Fruit fly (Drosophila melanogaster) whole organism, embryonic: Measurements from ENCODE around the gene CG9747.
A peak's percentile ranks its signal among the peaks of the same experiment; 100 is the strongest.

Source experiments
- ATbp ChIP-seq: fragments of 200-800 bp; sonication (Bioruptor generic); optimal IDR thresholded peaks from 2 replicates; lab custom pipeline; 2017; ENCODE audit warnings: missing biosample characterization, mild to moderate bottlenecking, missing genetic modification characterization, missing genetic modification reagents
- Atf6 ChIP-seq: fragments of 200-800 bp; sonication (Bioruptor generic); IDR thresholded peaks from 2 replicates; pipeline ENCODE4 v1.3.6; 2022; ENCODE audit warnings: missing biosample characterization, missing genetic modification characterization
- CG11695 ChIP-seq: fragments of 200-800 bp; sonication (Bioruptor generic); IDR thresholded peaks from 3 replicates; pipeline ENCODE4 v1.3.6; 2022; ENCODE audit warnings: missing biosample characterization, missing genetic modification characterization
- CG1233 ChIP-seq: fragments of 200-800 bp; sonication (Bioruptor generic); optimal IDR thresholded peaks from 4 replicates; lab custom pipeline; 2018; ENCODE audit warnings: missing biosample characterization, mild to moderate bottlenecking, missing genetic modification characterization
- CG12391 ChIP-seq: fragments of 200-800 bp; sonication (Bioruptor generic); optimal IDR thresholded peaks from 3 replicates; lab custom pipeline; 2018; ENCODE audit warnings: missing biosample characterization, mild to moderate bottlenecking, missing genetic modification characterization, moderate library complexity
- CG12769 ChIP-seq: fragments of 200-800 bp; sonication (Bioruptor generic); optimal IDR thresholded peaks from 2 replicates; lab custom pipeline; 2019; ENCODE audit warnings: missing biosample characterization, mild to moderate bottlenecking, missing genetic modification characterization, moderate library complexity
- CG14441 ChIP-seq: fragments of 200-800 bp; sonication (Bioruptor generic); IDR thresholded peaks from 2 replicates; pipeline ENCODE4 v1.3.6; 2022; ENCODE audit warnings: missing biosample characterization, missing genetic modification characterization
- CG16813 ChIP-seq: fragments of 200-800 bp; sonication (Bioruptor generic); IDR thresholded peaks from 3 replicates; pipeline ENCODE4 v1.3.6; 2022; ENCODE audit warnings: missing biosample characterization, missing genetic modification characterization; ENCODE audit not compliant: partially characterized antibody
- CG17359 ChIP-seq: fragments of 200-800 bp; sonication (Bioruptor generic); optimal IDR thresholded peaks from 3 replicates; lab custom pipeline; 2018; ENCODE audit warnings: missing biosample characterization, mild to moderate bottlenecking, missing genetic modification characterization, moderate library complexity
- CG17385 ChIP-seq: fragments of 200-800 bp; sonication (Bioruptor generic); optimal IDR thresholded peaks from 3 replicates; lab custom pipeline; 2018; ENCODE audit warnings: missing biosample characterization, mild to moderate bottlenecking, missing genetic modification characterization
- CG18764 ChIP-seq: fragments of 200-800 bp; sonication (Bioruptor generic); optimal IDR thresholded peaks from 3 replicates; lab custom pipeline; 2016; ENCODE audit warnings: missing biosample characterization, missing genetic modification characterization
- CG2875 ChIP-seq: fragments of 200-800 bp; sonication (Bioruptor generic); optimal IDR thresholded peaks from 2 replicates; lab custom pipeline; 2017; ENCODE audit warnings: missing biosample characterization, mild to moderate bottlenecking, missing genetic modification characterization, missing genetic modification reagents
- CG4404 ChIP-seq: fragments of 200-800 bp; sonication (Bioruptor generic); IDR thresholded peaks from 2 replicates; pipeline ENCODE4 v1.3.6; 2022; ENCODE audit warnings: missing biosample characterization, missing genetic modification characterization
- CG4820 ChIP-seq: fragments of 200-800 bp; sonication (Bioruptor generic); optimal IDR thresholded peaks from 3 replicates; lab custom pipeline; 2016; ENCODE audit warnings: missing biosample characterization, missing genetic modification characterization
- CG6791 ChIP-seq: fragments of 200-800 bp; sonication (Bioruptor generic); IDR thresholded peaks from 3 replicates; pipeline ENCODE4 v1.3.6; 2022; ENCODE audit warnings: missing biosample characterization, missing genetic modification characterization; ENCODE audit not compliant: partially characterized antibody
- CoRest ChIP-seq: fragments of 200-800 bp; sonication (Bioruptor generic); optimal IDR thresholded peaks from 3 replicates; lab custom pipeline; 2018; ENCODE audit warnings: missing biosample characterization, mild to moderate bottlenecking, missing genetic modification characterization, moderate library complexity
- Dad ChIP-seq: fragments of 200-800 bp; sonication (Bioruptor generic); optimal IDR thresholded peaks from 3 replicates; lab custom pipeline; 2016; ENCODE audit warnings: missing biosample characterization, missing genetic modification characterization
- Deaf1 ChIP-seq: fragments of 200-800 bp; optimal IDR thresholded peaks from 3 replicates; lab custom pipeline; 2019; ENCODE audit warnings: missing biosample characterization, mild to moderate bottlenecking, missing genetic modification characterization, moderate library complexity
- Doc2 ChIP-seq: fragments of 200-800 bp; sonication (Bioruptor generic); IDR thresholded peaks from 2 replicates; pipeline ENCODE4 v1.3.6; 2022; ENCODE audit warnings: missing biosample characterization, missing genetic modification characterization
- Ets65A ChIP-seq: fragments of 200-800 bp; sonication (Bioruptor generic); peaks from one replicate; lab custom pipeline; 2016; ENCODE audit warnings: missing biosample characterization, missing genetic modification characterization
- HHEX ChIP-seq: fragments of 200-800 bp; sonication (Bioruptor generic); optimal IDR thresholded peaks from 3 replicates; lab custom pipeline; 2017; ENCODE audit warnings: missing biosample characterization, mild to moderate bottlenecking, missing genetic modification characterization, missing genetic modification reagents
- Hr51 ChIP-seq, 2 experiments: fragments of 200-800 bp; sonication (Bioruptor generic); optimal IDR thresholded peaks; 2 replicates in 1 of 2; 3 replicates in 1 of 2; lab custom pipeline; 2016 to 2018; ENCODE audit warnings: missing biosample characterization in 2 of 2, missing genetic modification characterization in 2 of 2, mild to moderate bottlenecking in 1 of 2, moderate library complexity in 1 of 2
- Med ChIP-seq: fragments of 200-800 bp; sonication (Bioruptor generic); peaks from one replicate; lab custom pipeline; 2016; ENCODE audit warnings: missing biosample characterization, missing genetic modification characterization, mild to moderate bottlenecking, inconsistent platforms, moderate library complexity
- NC2α ChIP-seq: fragments of 200-800 bp; sonication (Bioruptor generic); optimal IDR thresholded peaks from 2 replicates; lab custom pipeline; 2016; ENCODE audit warnings: missing biosample characterization, missing genetic modification characterization
- Nf-YC ChIP-seq: fragments of 200-800 bp; optimal IDR thresholded peaks from 3 replicates; lab custom pipeline; 2019; ENCODE audit warnings: missing biosample characterization, mild to moderate bottlenecking, missing genetic modification characterization, moderate library complexity
- NfI ChIP-seq: fragments of 200-800 bp; sonication (Bioruptor generic); optimal IDR thresholded peaks from 3 replicates; lab custom pipeline; 2018; ENCODE audit warnings: missing biosample characterization, mild to moderate bottlenecking, missing genetic modification characterization, moderate library complexity
- Pdp1 ChIP-seq, 2 experiments: fragments of 200-800 bp; sonication (Bioruptor generic); optimal IDR thresholded peaks; 3 replicates each; lab custom pipeline; 2016; ENCODE audit warnings: missing biosample characterization in 2 of 2, missing genetic modification characterization in 2 of 2, mild to moderate bottlenecking in 1 of 2, moderate library complexity in 1 of 2
- Taf1 ChIP-seq: fragments of 200-800 bp; sonication (Bioruptor generic); IDR thresholded peaks from 2 replicates; pipeline ENCODE4 v1.3.6; 2022; ENCODE audit warnings: missing biosample characterization, missing genetic modification characterization
- br ChIP-seq: fragments of >200 bp; optimal IDR thresholded peaks from 2 replicates; lab custom pipeline; 2017
- chinmo ChIP-seq: fragments of 200-800 bp; sonication (Bioruptor generic); IDR thresholded peaks from 4 replicates; pipeline ENCODE4 v1.3.6; 2022; ENCODE audit warnings: missing biosample characterization, missing genetic modification characterization; ENCODE audit not compliant: partially characterized antibody
- chm ChIP-seq: fragments of 200-800 bp; sonication (Bioruptor generic); IDR thresholded peaks from 2 replicates; pipeline ENCODE4 v1.3.6; 2022; ENCODE audit warnings: missing biosample characterization, missing genetic modification characterization
- crol ChIP-seq: fragments of 200-800 bp; sonication (Bioruptor generic); IDR thresholded peaks from 2 replicates; pipeline ENCODE4 v1.3.6; 2022; ENCODE audit warnings: missing biosample characterization, missing genetic modification characterization
- danr ChIP-seq: fragments of 200-800 bp; sonication (Bioruptor generic); IDR thresholded peaks from 2 replicates; pipeline ENCODE4 v1.3.6; 2022; ENCODE audit warnings: missing biosample characterization, missing genetic modification characterization
- dysf ChIP-seq: fragments of 200-800 bp; sonication (Bioruptor generic); IDR thresholded peaks from 3 replicates; pipeline ENCODE4 v1.3.6; 2022; ENCODE audit warnings: missing biosample characterization, missing genetic modification characterization
- grn ChIP-seq: fragments of 200-800 bp; sonication (Bioruptor generic); optimal IDR thresholded peaks from 3 replicates; lab custom pipeline; 2017; ENCODE audit warnings: missing biosample characterization, missing genetic modification characterization
- ind ChIP-seq: fragments of 200-800 bp; sonication (Bioruptor generic); optimal IDR thresholded peaks from 3 replicates; lab custom pipeline; 2016; ENCODE audit warnings: missing biosample characterization, missing genetic modification characterization
- lilli ChIP-seq: fragments of 200-800 bp; sonication (Bioruptor generic); optimal IDR thresholded peaks from 3 replicates; lab custom pipeline; 2016; ENCODE audit warnings: missing biosample characterization, missing genetic modification characterization
- luna ChIP-seq: fragments of 200-800 bp; sonication (Bioruptor generic); optimal IDR thresholded peaks from 2 replicates; lab custom pipeline; 2016; ENCODE audit warnings: missing biosample characterization, missing genetic modification characterization
- mld ChIP-seq: fragments of 200-800 bp; sonication (Bioruptor generic); IDR thresholded peaks from 3 replicates; pipeline ENCODE4 v1.3.6; 2022; ENCODE audit warnings: missing biosample characterization, missing genetic modification characterization; ENCODE audit not compliant: partially characterized antibody
- nau ChIP-seq: fragments of 200-800 bp; sonication (Bioruptor generic); optimal IDR thresholded peaks from 3 replicates; lab custom pipeline; 2017; ENCODE audit warnings: missing biosample characterization, mild to moderate bottlenecking, missing genetic modification characterization, missing genetic modification reagents
- sd ChIP-seq: fragments of 200-800 bp; sonication (Bioruptor generic); optimal IDR thresholded peaks from 3 replicates; lab custom pipeline; 2018; ENCODE audit warnings: missing biosample characterization, mild to moderate bottlenecking, missing genetic modification characterization, moderate library complexity
- so ChIP-seq: fragments of 200-800 bp; sonication (Bioruptor generic); IDR thresholded peaks from 3 replicates; pipeline ENCODE4 v1.3.6; 2022; ENCODE audit warnings: missing biosample characterization, missing genetic modification characterization
- sr ChIP-seq: fragments of 200-800 bp; sonication (Bioruptor generic); IDR thresholded peaks from 3 replicates; pipeline ENCODE4 v1.3.6; 2022; ENCODE audit warnings: missing biosample characterization, missing genetic modification characterization
- tna ChIP-seq: fragments of 200-800 bp; sonication (Bioruptor generic); IDR thresholded peaks from 2 replicates; pipeline ENCODE4 v1.3.6; 2022; ENCODE audit warnings: missing biosample characterization, missing genetic modification characterization; ENCODE audit not compliant: partially characterized antibody

CG9747 gene

DNA sequence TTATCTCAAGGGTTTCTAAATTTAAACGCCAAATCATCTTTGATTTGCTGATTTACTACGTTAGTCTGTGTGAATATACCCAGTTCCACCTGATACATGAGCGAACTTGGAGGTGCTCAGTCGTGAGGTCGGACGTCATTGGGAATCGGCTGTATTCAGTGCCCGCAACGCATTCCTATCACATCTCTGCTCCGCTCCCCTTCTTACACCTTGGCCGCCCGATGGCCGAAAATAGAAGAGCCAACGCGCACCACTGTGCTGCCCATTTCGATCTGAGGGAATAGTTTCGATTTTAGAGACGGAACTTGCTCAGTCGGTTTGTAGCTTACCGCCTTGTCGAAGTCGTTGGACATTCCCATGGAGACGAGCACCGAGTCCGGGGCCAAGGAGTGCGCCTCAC, 14.7 kb downstream of the CG9747 start:
- TF ChIP-seq CG2875 (GFP tag; lab: Kevin White, UChicago) = no peak
- 0 out of 4 replicates have a peak, but pooled peaks have one; percentile 15 for TF ChIP-seq chinmo (GFP tag; lab: Robert Waterston, UW)
- peak; percentile 93 for TF ChIP-seq CG12769
- no peak for TF ChIP-seq br (lab: Kevin White, UChicago)
- peak; percentile 81 for TF ChIP-seq sd (tag; lab: Kevin White, UChicago)
- TF ChIP-seq Med (GFP tag; lab: Kevin White, UChicago) = peak; percentile 26
- TF ChIP-seq Taf1 (GFP tag; lab: Robert Waterston, UW) = no peak
- no peak for TF ChIP-seq CG12391 (tag; lab: Kevin White, UChicago)
- TF ChIP-seq crol (GFP tag; lab: Robert Waterston, UW) = peak; percentile 20; the same call in 1 of the 2 replicates
- TF ChIP-seq danr (GFP tag; lab: Robert Waterston, UW) = no peak
- peak; percentile 36; the same call in 1 of the 3 replicates for TF ChIP-seq CG6791 (GFP tag; lab: Robert Waterston, UW)
- TF ChIP-seq, all 482 proteins: peak for 6

DNA sequence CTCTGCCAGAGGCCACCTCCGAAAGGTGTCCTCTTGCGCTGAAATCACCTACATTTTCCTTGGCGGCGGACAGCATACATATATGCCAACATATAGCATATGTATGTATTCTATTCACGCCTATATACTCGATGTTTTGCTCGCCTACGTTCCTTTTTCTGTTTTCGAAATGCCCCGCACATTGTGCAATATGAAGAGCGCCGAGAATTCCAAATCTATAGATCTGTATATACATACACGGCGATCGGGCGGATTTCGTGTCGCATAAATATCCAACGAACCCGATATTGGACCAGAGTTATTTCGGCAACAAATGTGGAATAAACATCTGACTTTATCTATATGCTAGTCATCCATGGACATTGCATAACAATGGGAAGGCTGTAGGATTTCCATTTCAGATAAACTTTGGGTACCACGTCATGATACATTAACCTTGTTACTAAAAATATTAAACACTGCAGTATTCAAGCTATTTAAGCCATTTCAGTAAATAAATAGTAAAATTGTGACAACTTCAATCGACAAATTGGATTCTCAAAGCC, 15.9 kb downstream of the CG9747 start:
- TF ChIP-seq CoRest (tag; lab: Kevin White, UChicago) (no peak), Ets65A (GFP tag; lab: Kevin White, UChicago) (peak; percentile 37), luna (no peak), so (GFP tag; lab: Robert Waterston, UW) (peak; percentile 65; the same call in 1 of the 3 replicates), chinmo (GFP tag; lab: Robert Waterston, UW) (0 out of 4 replicates have a peak, but pooled peaks have one; percentile 21), sr (peak; percentile 81), Hr51 (GFP tag; optimal IDR thresholded peaks at IDR 0.05; lab: Kevin White, UChicago) (no peak), CG12769 (peak; percentile 62), CG4820 (no peak), Pdp1 (GFP tag; optimal IDR thresholded peaks at IDR 0.05; lab: Kevin White, UChicago) (peak in 1 of 2 experiments; percentile 96), ATbp (GFP tag; lab: Kevin White, UChicago) (no peak), sd (tag; lab: Kevin White, UChicago) (peak; percentile 83)

dm6 chr3R:30174160-30175002, 16.7 kb downstream of the CG9747 start, which contains the start of gene Mlc2:
Gene Mlc2, minus strand, starts transcription at chr3R:30174551.
- no peak for TF ChIP-seq CG18764
- no peak for TF ChIP-seq CG14441
- TF ChIP-seq Deaf1 = peak; percentile 95
- TF ChIP-seq CG17359 (tag; lab: Kevin White, UChicago) = no peak
- no peak for TF ChIP-seq Doc2 (GFP tag; lab: Robert Waterston, UW)
- peak; percentile 38; the same call in 1 of the 2 replicates for TF ChIP-seq chm
- peak; percentile 43 for TF ChIP-seq Nf-YC
- no peak for TF ChIP-seq mld (GFP tag; lab: Robert Waterston, UW)
- TF ChIP-seq HHEX (GFP tag; lab: Kevin White, UChicago) = no peak
- TF ChIP-seq sr = peak; percentile 52; the same call in 1 of the 3 replicates
- TF ChIP-seq crol (GFP tag; lab: Robert Waterston, UW) = peak; percentile 66
- no peak for TF ChIP-seq ind (GFP tag; lab: Kevin White, UChicago)
- TF ChIP-seq dysf (GFP tag; lab: Robert Waterston, UW) = no peak
- no peak for TF ChIP-seq CG4404 (GFP tag; lab: Robert Waterston, UW)
- TF ChIP-seq NfI (GFP tag; lab: Kevin White, UChicago) = no peak
- no peak for TF ChIP-seq nau (GFP tag; lab: Kevin White, UChicago)
- TF ChIP-seq NC2α (GFP tag; lab: Kevin White, UChicago) = no peak
- TF ChIP-seq grn (GFP tag; lab: Kevin White, UChicago) = no peak
- TF ChIP-seq CG11695 (GFP tag; lab: Robert Waterston, UW) = no peak
- TF ChIP-seq CG17385 = peak; percentile 60
- no peak for TF ChIP-seq Dad (GFP tag; lab: Kevin White, UChicago)
- TF ChIP-seq CG1233 (GFP tag; lab: Kevin White, UChicago) = no peak
- TF ChIP-seq lilli = peak; percentile 84
- TF ChIP-seq CG16813 (GFP tag; lab: Robert Waterston, UW) = no peak
- TF ChIP-seq tna (GFP tag; lab: Robert Waterston, UW) = no peak
- TF ChIP-seq Atf6 = no peak
